Fruit fly (Drosophila melanogaster) whole organism, prepupa: ENCODE data around the gene ND-PDSW.

Experiments
- Blimp-1 ChIP-seq: fragments of 200-800 bp; sonication (Bioruptor generic); optimal IDR thresholded peaks from 3 replicates; lab custom pipeline; 2017; ENCODE audit warnings: missing biosample characterization, missing genetic modification characterization, mild to moderate bottlenecking, moderate library complexity, missing genetic modification reagents
- CG10631 ChIP-seq: fragments of 200-800 bp; sonication (Bioruptor generic); optimal IDR thresholded peaks from 2 replicates; lab custom pipeline; 2016; ENCODE audit warnings: missing biosample characterization, missing genetic modification characterization
- CG11762 ChIP-seq: fragments of 200-800 bp; sonication (Bioruptor generic); optimal IDR thresholded peaks from 3 replicates; lab custom pipeline; 2016; ENCODE audit warnings: missing biosample characterization, missing genetic modification characterization; ENCODE audit not compliant: insufficient read depth
- CG15336 ChIP-seq: fragments of 200-800 bp; sonication (Bioruptor generic); IDR thresholded peaks from 2 replicates; pipeline ENCODE4 v1.3.6; 2022; ENCODE audit warnings: missing biosample characterization, missing genetic modification characterization
- CG1621 ChIP-seq: fragments of 200-800 bp; sonication (Bioruptor generic); optimal IDR thresholded peaks from 3 replicates; lab custom pipeline; 2018; ENCODE audit warnings: missing biosample characterization, mild to moderate bottlenecking, missing genetic modification characterization
- CG3032 ChIP-seq: fragments of 200-800 bp; optimal IDR thresholded peaks from 2 replicates; lab custom pipeline; 2019; ENCODE audit warnings: missing biosample characterization, mild to moderate bottlenecking, missing genetic modification characterization, moderate library complexity
- CG31627 ChIP-seq: fragments of 200-800 bp; sonication (Bioruptor generic); optimal IDR thresholded peaks from 3 replicates; lab custom pipeline; 2016; ENCODE audit warnings: missing biosample characterization, missing genetic modification characterization
- CG32006 ChIP-seq: fragments of 200-800 bp; sonication (Bioruptor generic); optimal IDR thresholded peaks from 3 replicates; lab custom pipeline; 2017; ENCODE audit warnings: missing biosample characterization, mild to moderate bottlenecking, missing genetic modification characterization
- CG34406 ChIP-seq: fragments of 200-800 bp; sonication (Bioruptor generic); optimal IDR thresholded peaks from 3 replicates; lab custom pipeline; 2016; ENCODE audit warnings: missing biosample characterization, missing genetic modification characterization
- CG3919 ChIP-seq: fragments of 200-800 bp; sonication (Bioruptor generic); optimal IDR thresholded peaks from 3 replicates; lab custom pipeline; 2016; ENCODE audit warnings: missing biosample characterization, missing genetic modification characterization
- CG4318 ChIP-seq: fragments of 200-800 bp; sonication (Bioruptor generic); optimal IDR thresholded peaks from 3 replicates; lab custom pipeline; 2017; ENCODE audit warnings: missing biosample characterization, mild to moderate bottlenecking, missing genetic modification characterization
- CG6163 ChIP-seq: fragments of 200-800 bp; sonication (Bioruptor generic); IDR thresholded peaks from 3 replicates; pipeline ENCODE4 v1.3.6; 2022; ENCODE audit warnings: missing biosample characterization, missing genetic modification characterization
- CG6276 ChIP-seq: fragments of 200-800 bp; sonication (Bioruptor generic); optimal IDR thresholded peaks from 2 replicates; lab custom pipeline; 2017; ENCODE audit warnings: missing biosample characterization, mild to moderate bottlenecking, missing genetic modification characterization
- CG6792 ChIP-seq: fragments of 200-800 bp; sonication (Bioruptor generic); optimal IDR thresholded peaks from 3 replicates; lab custom pipeline; 2016; ENCODE audit warnings: missing biosample characterization, missing genetic modification characterization
- CG6808 ChIP-seq: fragments of 200-800 bp; sonication (Bioruptor generic); optimal IDR thresholded peaks from 3 replicates; lab custom pipeline; 2017; ENCODE audit warnings: missing biosample characterization, missing genetic modification characterization, mild to moderate bottlenecking, moderate library complexity, missing genetic modification reagents
- CG6854 ChIP-seq: fragments of 200-800 bp; sonication (Bioruptor generic); optimal IDR thresholded peaks from 2 replicates; lab custom pipeline; 2017; ENCODE audit warnings: missing biosample characterization, mild to moderate bottlenecking, missing genetic modification characterization
- CG8119 ChIP-seq: fragments of 200-800 bp; sonication (Bioruptor generic); IDR thresholded peaks from 3 replicates; pipeline ENCODE4 v1.3.6; 2022; ENCODE audit warnings: missing biosample characterization, missing genetic modification characterization
- CG8319 ChIP-seq: fragments of 200-800 bp; sonication (Bioruptor generic); optimal IDR thresholded peaks from 3 replicates; lab custom pipeline; 2016; ENCODE audit warnings: missing biosample characterization, missing genetic modification characterization
- CG9139 ChIP-seq: fragments of 200-800 bp; sonication (Bioruptor generic); optimal IDR thresholded peaks from 3 replicates; lab custom pipeline; 2017; ENCODE audit warnings: missing biosample characterization, mild to moderate bottlenecking, missing genetic modification characterization
- Eip75B ChIP-seq: fragments of 200-800 bp; sonication (Bioruptor generic); optimal IDR thresholded peaks from 3 replicates; lab custom pipeline; 2016; ENCODE audit warnings: missing biosample characterization, missing genetic modification characterization
- Eip78C ChIP-seq: fragments of 200-800 bp; sonication (Bioruptor generic); peaks from one replicate; lab custom pipeline; 2016; ENCODE audit warnings: missing biosample characterization, missing genetic modification characterization
- Ets21C ChIP-seq: fragments of 200-800 bp; sonication (Bioruptor generic); optimal IDR thresholded peaks from 3 replicates; lab custom pipeline; 2016; ENCODE audit warnings: missing biosample characterization, missing genetic modification characterization
- Ets96B ChIP-seq: fragments of 200-800 bp; optimal IDR thresholded peaks from 2 replicates; lab custom pipeline; 2019; ENCODE audit warnings: missing biosample characterization, mild to moderate bottlenecking, missing genetic modification characterization, moderate library complexity
- Gug ChIP-seq: fragments of 200-800 bp; sonication (Bioruptor generic); IDR thresholded peaks from 2 replicates; pipeline ENCODE4 v1.3.6; 2022; ENCODE audit warnings: missing biosample characterization, missing genetic modification characterization
- Hr38 ChIP-seq: sonication (Bioruptor generic); optimal IDR thresholded peaks from 2 replicates; lab custom pipeline; 2016; ENCODE audit warnings: missing biosample characterization, missing genetic modification characterization
- Lpt ChIP-seq: fragments of 200-800 bp; sonication (Bioruptor generic); optimal IDR thresholded peaks from 3 replicates; lab custom pipeline; 2016; ENCODE audit warnings: missing biosample characterization, missing genetic modification characterization
- OdsH ChIP-seq: fragments of 200-800 bp; sonication (Bioruptor generic); optimal IDR thresholded peaks from 3 replicates; lab custom pipeline; 2016; ENCODE audit warnings: missing biosample characterization, missing genetic modification characterization
- Smox ChIP-seq: fragments of 200-800 bp; sonication (Bioruptor generic); optimal IDR thresholded peaks from 3 replicates; lab custom pipeline; 2016; ENCODE audit warnings: missing biosample characterization, missing genetic modification characterization
- Sox102F ChIP-seq: fragments of 200-800 bp; sonication (Bioruptor generic); optimal IDR thresholded peaks from 2 replicates; lab custom pipeline; 2016; ENCODE audit warnings: missing biosample characterization, mild to moderate bottlenecking, missing genetic modification characterization
- Sox15 ChIP-seq: fragments of 200-800 bp; sonication (Bioruptor generic); optimal IDR thresholded peaks from 3 replicates; lab custom pipeline; 2016; ENCODE audit warnings: missing biosample characterization, missing genetic modification characterization
- achi ChIP-seq: fragments of 200-800 bp; sonication (Bioruptor generic); optimal IDR thresholded peaks from 3 replicates; lab custom pipeline; 2016; ENCODE audit warnings: missing biosample characterization, missing genetic modification characterization
- cyc ChIP-seq: fragments of 200-800 bp; sonication (Bioruptor generic); optimal IDR thresholded peaks from 3 replicates; lab custom pipeline; 2016; ENCODE audit warnings: missing biosample characterization, missing genetic modification characterization
- dac ChIP-seq: fragments of 200-800 bp; sonication (Bioruptor generic); optimal IDR thresholded peaks from 2 replicates; lab custom pipeline; 2017; ENCODE audit warnings: missing biosample characterization, mild to moderate bottlenecking, missing genetic modification characterization
- eg ChIP-seq: fragments of 200-800 bp; sonication (Bioruptor generic); IDR thresholded peaks from 3 replicates; pipeline ENCODE4 v1.3.6; 2022; ENCODE audit warnings: missing biosample characterization, missing genetic modification characterization
- fd59A ChIP-seq: fragments of 200-800 bp; sonication (Bioruptor generic); optimal IDR thresholded peaks from 2 replicates; lab custom pipeline; 2017; ENCODE audit warnings: missing biosample characterization, mild to moderate bottlenecking, missing genetic modification characterization, missing genetic modification reagents
- fkh ChIP-seq: fragments of 200-800 bp; sonication (Bioruptor generic); optimal IDR thresholded peaks from 3 replicates; lab custom pipeline; 2017; ENCODE audit warnings: missing biosample characterization, mild to moderate bottlenecking, missing genetic modification characterization, moderate library complexity
- net ChIP-seq: fragments of 200-800 bp; sonication (Bioruptor generic); optimal IDR thresholded peaks from 3 replicates; lab custom pipeline; 2016; ENCODE audit warnings: missing biosample characterization, missing genetic modification characterization
- pdm3 ChIP-seq: fragments of 200-800 bp; sonication (Bioruptor generic); optimal IDR thresholded peaks from 3 replicates; lab custom pipeline; 2016; ENCODE audit warnings: missing biosample characterization, missing genetic modification characterization
- spab ChIP-seq: fragments of 200-800 bp; sonication (Bioruptor generic); optimal IDR thresholded peaks from 2 replicates; lab custom pipeline; 2017; ENCODE audit warnings: missing biosample characterization, mild to moderate bottlenecking, missing genetic modification characterization, missing genetic modification reagents
- ss ChIP-seq, 2 experiments: fragments of 200-800 bp; sonication (Bioruptor generic); optimal IDR thresholded peaks; 2 replicates in 1 of 2; 3 replicates in 1 of 2; lab custom pipeline; 2017 to 2018; ENCODE audit warnings: mild to moderate bottlenecking in 2 of 2, missing biosample characterization in 2 of 2, missing genetic modification characterization in 2 of 2, moderate library complexity in 1 of 2
- topi ChIP-seq: fragments of 200-800 bp; sonication (Bioruptor generic); optimal IDR thresholded peaks from 3 replicates; lab custom pipeline; 2016; ENCODE audit warnings: missing biosample characterization, missing genetic modification characterization
- vri ChIP-seq: fragments of 200-800 bp; sonication (Bioruptor generic); optimal IDR thresholded peaks from 3 replicates; lab custom pipeline; 2016; ENCODE audit warnings: missing biosample characterization, mild to moderate bottlenecking, missing genetic modification characterization

Gene ND-PDSW

DNA sequence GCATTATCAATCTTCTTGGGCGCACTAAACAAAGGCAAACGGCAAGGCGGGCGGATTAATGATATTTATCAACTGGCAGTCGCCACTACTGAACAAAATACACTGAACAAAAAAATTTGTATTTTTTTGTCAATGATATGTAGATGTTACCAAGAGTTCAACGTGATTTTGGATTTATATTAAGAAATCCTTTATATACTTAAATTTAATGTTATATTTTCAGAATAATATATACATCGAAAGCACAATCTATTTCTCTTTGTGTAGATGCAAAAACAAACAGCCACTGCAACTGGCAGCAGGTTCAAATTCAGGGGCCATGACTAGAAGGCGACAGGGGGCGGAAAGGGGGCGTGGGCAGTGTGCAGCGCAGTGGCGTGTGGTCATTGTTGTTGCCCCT lies 16.8 kb downstream of the ND-PDSW start (continued):
- peak; percentile 90 for TF ChIP-seq eg (GFP tag; lab: Robert Waterston, UW)
- peak; percentile 90 for TF ChIP-seq CG8119 (GFP tag; lab: Robert Waterston, UW)
- TF ChIP-seq Gug: peak; percentile 75
- TF ChIP-seq Sox102F: no peak
- no peak for TF ChIP-seq Hr38 (GFP tag; lab: Kevin White, UChicago)
- peak; percentile 22 for TF ChIP-seq CG9139
- peak; percentile 74 for TF ChIP-seq CG6163 (GFP tag; lab: Robert Waterston, UW)
- TF ChIP-seq Ets21C (GFP tag; lab: Kevin White, UChicago): no peak
- peak; percentile 61 for TF ChIP-seq net
- no peak for TF ChIP-seq Sox15 (GFP tag; lab: Kevin White, UChicago)
- no peak for TF ChIP-seq Eip75B
- no peak for TF ChIP-seq CG31627 (GFP tag; lab: Kevin White, UChicago)
- TF ChIP-seq OdsH (GFP tag; lab: Kevin White, UChicago): peak; percentile 59
- peak; percentile 64 for TF ChIP-seq CG4318
- no peak for TF ChIP-seq Ets96B (tag; lab: Kevin White, UChicago)
- peak; percentile 28 for TF ChIP-seq CG6792 (GFP tag; lab: Kevin White, UChicago)
- TF ChIP-seq CG10631: peak; percentile 50
- TF ChIP-seq dac (GFP tag; lab: Kevin White, UChicago): peak; percentile 46
- peak; percentile 15 for TF ChIP-seq CG11762 (GFP tag; lab: Kevin White, UChicago)
- peak; percentile 56 for TF ChIP-seq CG3919

DNA sequence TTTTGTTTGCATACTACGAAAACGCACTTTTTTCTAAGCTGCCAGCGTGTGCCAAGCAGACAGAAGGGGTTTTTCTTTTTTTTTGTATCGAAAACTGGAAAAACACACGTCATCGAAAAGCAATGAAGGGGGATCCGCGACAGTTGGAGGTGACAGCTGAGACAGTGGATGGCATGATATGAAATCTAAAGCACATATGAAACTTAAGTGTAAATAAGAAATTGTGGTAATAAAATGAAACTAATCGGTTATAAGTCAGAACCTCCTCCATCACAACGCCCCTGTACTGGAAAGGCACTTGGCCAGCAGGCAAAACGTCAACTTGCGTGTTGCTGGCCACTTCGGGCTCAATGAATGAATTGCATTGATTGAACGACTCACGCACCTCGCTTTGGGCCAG lies 17.7 kb downstream of the ND-PDSW start:
- TF ChIP-seq CG34406: no peak
- no peak for TF ChIP-seq fkh (GFP tag; lab: Kevin White, UChicago)
- no peak for TF ChIP-seq Eip75B
- TF ChIP-seq CG1621 (tag; lab: Kevin White, UChicago): no peak
- no peak for TF ChIP-seq Sox102F
- 0 out of 3 replicates have a peak, but pooled peaks have one; percentile 30 for TF ChIP-seq CG8119 (GFP tag; lab: Robert Waterston, UW)
- TF ChIP-seq vri (GFP tag; lab: Kevin White, UChicago): no peak
- TF ChIP-seq CG6276 (GFP tag; lab: Kevin White, UChicago): peak; percentile 3
- no peak for TF ChIP-seq ss (GFP tag; optimal IDR thresholded peaks at IDR 0.05; lab: Kevin White, UChicago)
- no peak for TF ChIP-seq CG3032
- TF ChIP-seq Blimp-1 (GFP tag; lab: Kevin White, UChicago): no peak
- TF ChIP-seq CG6808: no peak
- TF ChIP-seq CG15336 (GFP tag; lab: Robert Waterston, UW): peak; percentile 57; the same call in 1 of the 2 replicates
- no peak for TF ChIP-seq pdm3 (GFP tag; lab: Kevin White, UChicago)
- no peak for TF ChIP-seq achi
- no peak for TF ChIP-seq CG3919
- no peak for TF ChIP-seq CG6854 (GFP tag; lab: Kevin White, UChicago)
- TF ChIP-seq Lpt (GFP tag; lab: Kevin White, UChicago): no peak
- no peak for TF ChIP-seq Eip78C
- peak; percentile 57; the same call in 1 of the 3 replicates for TF ChIP-seq eg (GFP tag; lab: Robert Waterston, UW)
- no peak for TF ChIP-seq Ets21C (GFP tag; lab: Kevin White, UChicago)
- no peak for TF ChIP-seq cyc (GFP tag; lab: Kevin White, UChicago)
- TF ChIP-seq spab (GFP tag; lab: Kevin White, UChicago): no peak
- no peak for TF ChIP-seq fd59A (GFP tag; lab: Kevin White, UChicago)
- TF ChIP-seq Gug: no peak
- no peak for TF ChIP-seq CG10631
- peak; percentile 28 for TF ChIP-seq CG32006 (GFP tag; lab: Kevin White, UChicago)
- TF ChIP-seq Smox (GFP tag; lab: Kevin White, UChicago): no peak
- TF ChIP-seq topi (GFP tag; lab: Kevin White, UChicago): no peak
- no peak for TF ChIP-seq CG8319
- TF ChIP-seq, all 60 proteins: peak for 5
